Worm (Caenorhabditis elegans): ENCODE results near the gene M04G7.2.

The M04G7.2 gene

ce11 chrIV:467291-467690 lies 6.5 kb upstream of the M04G7.2 start:
- TF ChIP-seq elt-3 (tag; optimal IDR thresholded peaks at IDR 0.05) (no peak), unc-39 (tag; optimal IDR thresholded peaks at IDR 0.05) (no peak), bed-3 (GFP tag; optimal IDR thresholded peaks at IDR 0.05) (no peak), M03D4.4 (tag; optimal IDR thresholded peaks at IDR 0.05) (no peak), ham-2 (GFP tag; optimal IDR thresholded peaks at IDR 0.05) (no peak), mab-5 (tag; optimal IDR thresholded peaks at IDR 0.05) (no peak), nhr-2 (tag; optimal IDR thresholded peaks at IDR 0.05) (no peak), pha-4 (tag; optimal IDR thresholded peaks at IDR 0.05) (no peak), ztf-11 (tag; optimal IDR thresholded peaks at IDR 0.05) (no peak), ceh-43 (GFP tag; optimal IDR thresholded peaks at IDR 0.05) (no peak), nhr-237 (tag; optimal IDR thresholded peaks at IDR 0.05) (no peak), drap-1 (GFP tag; optimal IDR thresholded peaks at IDR 0.05) (no peak), lin-13 (tag; optimal IDR thresholded peaks at IDR 0.05) (no peak), ces-1 (GFP tag; optimal IDR thresholded peaks at IDR 0.05) (no peak), ceh-83 (GFP tag; optimal IDR thresholded peaks at IDR 0.05) (no peak), lsy-2 (tag; optimal IDR thresholded peaks at IDR 0.05) (no peak), hlh-1 (tag; optimal IDR thresholded peaks at IDR 0.05) (no peak), flh-1 (GFP tag; optimal IDR thresholded peaks at IDR 0.05) (no peak)

ce11 chrIV:466569-466968 lies 5.7 kb upstream of the M04G7.2 start:
- no peak for TF ChIP-seq snpc-4 (tag; optimal IDR thresholded peaks at IDR 0.05)
- TF ChIP-seq mep-1 (tag; optimal IDR thresholded peaks at IDR 0.05) = no peak
- no peak for TF ChIP-seq unc-62 (GFP tag; optimal IDR thresholded peaks at IDR 0.05)
- TF ChIP-seq drap-1 (GFP tag; optimal IDR thresholded peaks at IDR 0.05) = no peak
- no peak for TF ChIP-seq cnd-1 (tag; optimal IDR thresholded peaks at IDR 0.05)
- TF ChIP-seq mls-2 (tag; optimal IDR thresholded peaks at IDR 0.05) = no peak
- no peak for TF ChIP-seq ceh-39 (tag; optimal IDR thresholded peaks at IDR 0.05)
- no peak for TF ChIP-seq hlh-1 (tag; optimal IDR thresholded peaks at IDR 0.05)
- no peak for TF ChIP-seq lin-32 (GFP tag; optimal IDR thresholded peaks at IDR 0.05)
- TF ChIP-seq ham-2 (GFP tag; optimal IDR thresholded peaks at IDR 0.05) = no peak

- no peak for TF ChIP-seq flh-1 (GFP tag; optimal IDR thresholded peaks at IDR 0.05)
- no peak for TF ChIP-seq snpc-4 (tag; optimal IDR thresholded peaks at IDR 0.05)
- no peak for TF ChIP-seq ceh-83 (GFP tag; optimal IDR thresholded peaks at IDR 0.05)
- TF ChIP-seq mab-5 (tag; optimal IDR thresholded peaks at IDR 0.05) = no peak
- TF ChIP-seq nhr-2 (tag; optimal IDR thresholded peaks at IDR 0.05) = no peak
- TF ChIP-seq ztf-11 (tag; optimal IDR thresholded peaks at IDR 0.05) = no peak
- TF ChIP-seq elt-3 (tag; optimal IDR thresholded peaks at IDR 0.05) = no peak
- no peak for TF ChIP-seq nhr-12 (tag; optimal IDR thresholded peaks at IDR 0.05)
- TF ChIP-seq lsy-2 (tag; optimal IDR thresholded peaks at IDR 0.05) = no peak
- no peak for TF ChIP-seq tbx-8 (GFP tag; optimal IDR thresholded peaks at IDR 0.05)
- TF ChIP-seq ceh-39 (tag; optimal IDR thresholded peaks at IDR 0.05) = no peak
- no peak for TF ChIP-seq ceh-43 (GFP tag; optimal IDR thresholded peaks at IDR 0.05)
- TF ChIP-seq cnd-1 (tag; optimal IDR thresholded peaks at IDR 0.05) = no peak
- TF ChIP-seq lin-32 (GFP tag; optimal IDR thresholded peaks at IDR 0.05) = no peak
Observed at ce11 chrIV:462050-462449, 1.2 kb upstream of the M04G7.2 start.

ce11 chrIV:455484-455883 lies 5.3 kb downstream of the M04G7.2 start, which contains the start of gene M04G7.1:
TSS of gene M04G7.1 (plus strand) at chrIV:455784.
- no peak for TF ChIP-seq blmp-1 (tag; optimal IDR thresholded peaks at IDR 0.05)
- TF ChIP-seq drap-1 (GFP tag; optimal IDR thresholded peaks at IDR 0.05) = no peak
- TF ChIP-seq elt-1 (tag; optimal IDR thresholded peaks at IDR 0.05; ENCODE audit: borderline replicate concordance, insufficient read depth) = no peak
- TF ChIP-seq mab-5 (tag; optimal IDR thresholded peaks at IDR 0.05) = no peak
- no peak for TF ChIP-seq snpc-4 (tag; optimal IDR thresholded peaks at IDR 0.05)
- no peak for TF ChIP-seq nhr-76 (tag; optimal IDR thresholded peaks at IDR 0.05)
- TF ChIP-seq nhr-237 (tag; optimal IDR thresholded peaks at IDR 0.05) = no peak
- TF ChIP-seq cnd-1 (tag; optimal IDR thresholded peaks at IDR 0.05) = no peak
- TF ChIP-seq sptf-1 (tag; optimal IDR thresholded peaks at IDR 0.05) = no peak
- TF ChIP-seq M03D4.4 (tag; optimal IDR thresholded peaks at IDR 0.05) = no peak
- TF ChIP-seq pha-4 (tag; optimal IDR thresholded peaks at IDR 0.05) = no peak

ce11 chrIV:454816-455215 lies 6.0 kb downstream of the M04G7.2 start, which contains the start of the genes Y66H1A.8 and M04G7.5:
TSS of gene Y66H1A.8 (minus strand) at chrIV:454916.
TSS of gene M04G7.5 (plus strand) at chrIV:455073.
- no peak for TF ChIP-seq unc-39 (tag; optimal IDR thresholded peaks at IDR 0.05)
- no peak for TF ChIP-seq sem-2 (GFP tag; optimal IDR thresholded peaks at IDR 0.05)
- no peak for TF ChIP-seq nhr-76 (tag; optimal IDR thresholded peaks at IDR 0.05)
- TF ChIP-seq nhr-237 (tag; optimal IDR thresholded peaks at IDR 0.05) = no peak
- no peak for TF ChIP-seq tbx-8 (GFP tag; optimal IDR thresholded peaks at IDR 0.05)
- TF ChIP-seq elt-1 (tag; optimal IDR thresholded peaks at IDR 0.05; ENCODE audit: borderline replicate concordance, insufficient read depth) = no peak
